Fruit fly (Drosophila melanogaster): ENCODE data around the gene CG32457.
A peak's percentile ranks its signal among the peaks of the same experiment; 100 is the strongest.

Gene CG32457

DNA sequence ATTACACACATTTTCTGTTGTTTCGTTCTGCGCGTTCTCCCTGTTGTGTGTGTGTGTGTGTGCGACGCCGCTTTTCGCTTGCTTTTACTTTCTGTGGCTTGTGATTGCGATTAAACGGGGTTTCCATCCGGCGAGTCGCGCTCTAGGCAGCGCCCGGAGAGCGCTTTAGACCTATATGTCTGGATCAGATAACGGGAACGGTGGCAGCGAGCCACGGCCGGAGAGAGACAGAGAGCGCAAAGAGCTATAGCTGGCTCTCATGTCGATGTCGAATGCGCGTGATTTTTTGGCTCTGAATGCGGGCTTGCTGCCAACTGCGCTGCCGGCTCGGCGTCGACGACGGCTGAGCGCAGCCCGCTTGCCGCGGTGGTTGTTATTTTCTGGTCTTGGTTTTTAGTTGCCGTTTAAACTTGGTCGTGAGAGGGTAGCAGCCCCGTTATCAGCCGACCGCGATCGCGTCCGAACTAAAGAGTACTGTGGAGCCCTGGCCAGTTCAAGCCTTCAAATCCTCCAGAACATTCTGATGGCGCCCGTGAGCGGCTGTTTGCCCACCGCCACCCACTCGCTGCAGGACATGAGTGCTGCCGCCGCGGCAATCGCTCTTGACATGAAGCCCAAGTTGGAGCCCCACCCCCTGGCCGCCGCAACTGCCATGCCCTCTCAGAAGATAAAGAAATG lies 42.0 kb upstream of the CG32457 start, which contains the start of gene Mes2 (continued):
- TF ChIP-seq CG10431 (GFP tag; optimal IDR thresholded peaks at IDR 0.05), result peak; percentile 30
- no peak for TF ChIP-seq trh (GFP tag; optimal IDR thresholded peaks at IDR 0.05)
- peak; percentile 33 for TF ChIP-seq pfk (GFP tag; optimal IDR thresholded peaks at IDR 0.05)
- TF ChIP-seq CG12769 (tag; optimal IDR thresholded peaks at IDR 0.05), result peak; percentile 81
- TF ChIP-seq ranshi (GFP tag; IDR thresholded peaks at IDR 0.05), result no peak
- 0 out of 2 replicates have a peak, but pooled peaks have one; percentile 46 for TF ChIP-seq tna (GFP tag; IDR thresholded peaks at IDR 0.05; ENCODE audit: partially characterized antibody)
- no peak for TF ChIP-seq ash1 (GFP tag; optimal IDR thresholded peaks at IDR 0.05)
- TF ChIP-seq Abd-B (GFP tag; optimal IDR thresholded peaks at IDR 0.05), result no peak
- TF ChIP-seq ab (GFP tag; optimal IDR thresholded peaks at IDR 0.05), result no peak
- peak; percentile 22 for TF ChIP-seq CoRest (tag; optimal IDR thresholded peaks at IDR 0.05)
- no peak for TF ChIP-seq Drgx (GFP tag; IDR thresholded peaks at IDR 0.05)
- TF ChIP-seq croc (GFP tag; conservative IDR thresholded peaks at IDR 0.05), result no peak
- no peak for TF ChIP-seq CG9727 (GFP tag; optimal IDR thresholded peaks at IDR 0.05)
- peak; percentile 2 for TF ChIP-seq D (optimal IDR thresholded peaks at IDR 0.05)
- no peak for TF ChIP-seq D (GFP tag; optimal IDR thresholded peaks at IDR 0.05)
- TF ChIP-seq Doc3 (GFP tag; IDR thresholded peaks at IDR 0.05; ENCODE audit: partially characterized antibody), result no peak
- no peak for TF ChIP-seq CG18011 (GFP tag; optimal IDR thresholded peaks at IDR 0.05)
- TF ChIP-seq pita (GFP tag; optimal IDR thresholded peaks at IDR 0.05), result no peak
- TF ChIP-seq ap (GFP tag; IDR thresholded peaks at IDR 0.05), result no peak
- no peak for TF ChIP-seq CG12155 (GFP tag; optimal IDR thresholded peaks at IDR 0.05)
- no peak for TF ChIP-seq CG7357 (GFP tag; IDR thresholded peaks at IDR 0.05)
- TF ChIP-seq ttk (GFP tag; IDR thresholded peaks at IDR 0.05), result no peak
- TF ChIP-seq Side (GFP tag; optimal IDR thresholded peaks at IDR 0.05), result no peak
- no peak for TF ChIP-seq CG12391 (tag; optimal IDR thresholded peaks at IDR 0.05)
- TF ChIP-seq CG8290 (GFP tag; optimal IDR thresholded peaks at IDR 0.05), result no peak
- peak; percentile 6 to 15 for TF ChIP-seq CG8290 (tag; optimal IDR thresholded peaks at IDR 0.05)
- no peak for TF ChIP-seq dimm (GFP tag; IDR thresholded peaks at IDR 0.05)
- no peak for TF ChIP-seq pan (optimal IDR thresholded peaks at IDR 0.05)
- no peak for TF ChIP-seq pan (GFP tag; optimal IDR thresholded peaks at IDR 0.05 in 1 of 2, IDR thresholded peaks at IDR 0.05 in 1 of 2)
- no peak for TF ChIP-seq CG1602 (GFP tag; optimal IDR thresholded peaks at IDR 0.05)
- TF ChIP-seq CG17568 (GFP tag; optimal IDR thresholded peaks at IDR 0.05), result no peak
- no peak for TF ChIP-seq CG18619 (GFP tag; optimal IDR thresholded peaks at IDR 0.05)
- no peak for TF ChIP-seq CG3407 (GFP tag; optimal IDR thresholded peaks at IDR 0.05)
- TF ChIP-seq exex (tag; optimal IDR thresholded peaks at IDR 0.05), result no peak
- peak; percentile 49 for TF ChIP-seq ewg (GFP tag; optimal IDR thresholded peaks at IDR 0.05)
- TF ChIP-seq Hmx (GFP tag; optimal IDR thresholded peaks at IDR 0.05), result no peak
- no peak for TF ChIP-seq CG7745 (tag; optimal IDR thresholded peaks at IDR 0.05)
- TF ChIP-seq odd (GFP tag; optimal IDR thresholded peaks at IDR 0.05), result peak; percentile 21
- no peak for TF ChIP-seq crp (GFP tag; optimal IDR thresholded peaks at IDR 0.05)
- no peak for TF ChIP-seq lilli (GFP tag; optimal IDR thresholded peaks at IDR 0.05)
- no peak for TF ChIP-seq Asciz (GFP tag; optimal IDR thresholded peaks at IDR 0.05)
- 0 out of 2 replicates have a peak, but pooled peaks have one; percentile 15 for TF ChIP-seq CG11696 (GFP tag; IDR thresholded peaks at IDR 0.05)
- no peak for TF ChIP-seq CG11085 (GFP tag; IDR thresholded peaks at IDR 0.05)
- TF ChIP-seq Ravus (GFP tag; IDR thresholded peaks at IDR 0.05), result no peak
- TF ChIP-seq Blimp-1 (GFP tag; optimal IDR thresholded peaks at IDR 0.05), result peak; percentile 96
- no peak for TF ChIP-seq danr (GFP tag; IDR thresholded peaks at IDR 0.05)
- TF ChIP-seq bsh (GFP tag; optimal IDR thresholded peaks at IDR 0.05), result no peak
- no peak for TF ChIP-seq lola (GFP tag; optimal IDR thresholded peaks at IDR 0.05)
- TF ChIP-seq bbx (GFP tag; IDR thresholded peaks at IDR 0.05; ENCODE audit: partially characterized antibody), result 0 out of 2 replicates have a peak, but pooled peaks have one; percentile 16
- TF ChIP-seq Poxn (GFP tag; IDR thresholded peaks at IDR 0.05), result no peak
